Worm (Caenorhabditis elegans): Measurements from ENCODE around the gene mix-1.
A peak's percentile ranks its signal among the peaks of the same experiment; 100 is the strongest.

mix-1 gene

DNA sequence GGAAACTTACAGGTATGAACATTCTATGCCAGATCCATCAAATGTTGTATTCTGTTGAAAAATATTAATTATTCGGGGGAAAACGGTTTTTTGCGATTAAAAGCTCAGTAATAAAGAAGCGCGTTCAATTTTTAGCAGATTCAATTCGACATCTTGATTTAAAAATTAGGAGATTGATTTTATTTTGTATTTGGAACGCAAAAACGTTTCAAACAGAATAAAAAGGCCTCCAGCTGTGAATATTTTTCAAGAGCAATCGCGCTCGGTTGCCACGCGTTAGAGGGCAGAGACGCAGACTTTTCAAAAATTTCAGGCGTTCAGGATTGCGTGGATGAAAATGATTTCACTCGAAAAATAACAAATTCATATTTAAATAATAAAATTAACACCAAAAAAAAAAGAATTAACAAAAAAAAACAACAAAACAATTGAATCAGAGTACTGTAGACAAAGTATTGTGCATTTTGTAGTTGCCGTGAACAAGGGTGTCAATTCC lies 4.1 kb upstream of the mix-1 start, which contains the start of gene R06F6.8:
R06F6.8 (minus strand) TSS at position 51 of the 496 bp plus-strand sequence.
- TF ChIP-seq ces-1 (GFP tag; optimal IDR thresholded peaks at IDR 0.05) (peak; percentile 12), snpc-4 (tag; optimal IDR thresholded peaks at IDR 0.05) (no peak)

- TF ChIP-seq tbx-8 (GFP tag; optimal IDR thresholded peaks at IDR 0.05), result no peak
- no peak for TF ChIP-seq lin-13 (tag; optimal IDR thresholded peaks at IDR 0.05)
- TF ChIP-seq ceh-83 (GFP tag; optimal IDR thresholded peaks at IDR 0.05), result no peak
- TF ChIP-seq sem-2 (GFP tag; optimal IDR thresholded peaks at IDR 0.05), result no peak
- TF ChIP-seq ztf-11 (tag; optimal IDR thresholded peaks at IDR 0.05), result no peak
- no peak for TF ChIP-seq ceh-43 (GFP tag; optimal IDR thresholded peaks at IDR 0.05)
- TF ChIP-seq nhr-237 (tag; optimal IDR thresholded peaks at IDR 0.05), result no peak
- no peak for TF ChIP-seq ham-2 (GFP tag; optimal IDR thresholded peaks at IDR 0.05)
- no peak for TF ChIP-seq mab-5 (tag; optimal IDR thresholded peaks at IDR 0.05)
- TF ChIP-seq flh-1 (GFP tag; optimal IDR thresholded peaks at IDR 0.05), result no peak
- TF ChIP-seq elt-3 (tag; optimal IDR thresholded peaks at IDR 0.05), result no peak
- TF ChIP-seq sptf-1 (tag; optimal IDR thresholded peaks at IDR 0.05), result no peak
- no peak for TF ChIP-seq lin-32 (GFP tag; optimal IDR thresholded peaks at IDR 0.05)
- no peak for TF ChIP-seq zip-8 (tag; optimal IDR thresholded peaks at IDR 0.05)
- TF ChIP-seq cnd-1 (tag; optimal IDR thresholded peaks at IDR 0.05), result no peak
- TF ChIP-seq ceh-39 (tag; optimal IDR thresholded peaks at IDR 0.05), result no peak
- no peak for TF ChIP-seq pha-4 (tag; optimal IDR thresholded peaks at IDR 0.05)
- no peak for TF ChIP-seq lsy-2 (tag; optimal IDR thresholded peaks at IDR 0.05)
Measured at ce11 chrII:10820679-10821078, 3.4 kb upstream of the mix-1 start, which contains the start of gene ech-4. Gene ech-4, plus strand, starts transcription at chrII:10821031.

DNA sequence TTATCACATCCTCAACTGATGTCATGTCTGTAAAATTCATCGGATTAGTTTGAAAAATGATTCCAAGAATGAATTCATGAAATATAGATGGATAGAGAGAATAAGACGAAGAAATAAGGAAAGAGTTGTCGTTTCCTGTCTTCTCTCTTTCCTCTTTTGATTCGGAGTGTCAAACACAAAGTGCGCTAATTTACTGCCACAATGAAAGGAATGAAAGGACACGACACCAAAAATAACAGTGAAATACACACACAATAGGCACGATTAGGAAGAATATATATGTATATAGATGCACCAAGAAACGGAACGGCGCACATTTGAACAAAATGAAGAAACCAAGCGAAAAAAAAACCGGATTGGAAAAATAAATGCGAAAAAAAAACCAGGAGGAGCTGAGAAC lies 5.0 kb downstream of the mix-1 start, which contains the start of gene VM106R.1:
VM106R.1 (minus strand) TSS at position 101 of the 400 bp plus-strand sequence.
- TF ChIP-seq tbx-8 (GFP tag; optimal IDR thresholded peaks at IDR 0.05) (no peak), unc-62 (GFP tag; optimal IDR thresholded peaks at IDR 0.05) (no peak), ceh-83 (GFP tag; optimal IDR thresholded peaks at IDR 0.05) (no peak), unc-39 (tag; optimal IDR thresholded peaks at IDR 0.05) (no peak), sem-2 (GFP tag; optimal IDR thresholded peaks at IDR 0.05) (no peak), zip-8 (tag; optimal IDR thresholded peaks at IDR 0.05) (no peak), ces-1 (GFP tag; optimal IDR thresholded peaks at IDR 0.05) (no peak)

DNA sequence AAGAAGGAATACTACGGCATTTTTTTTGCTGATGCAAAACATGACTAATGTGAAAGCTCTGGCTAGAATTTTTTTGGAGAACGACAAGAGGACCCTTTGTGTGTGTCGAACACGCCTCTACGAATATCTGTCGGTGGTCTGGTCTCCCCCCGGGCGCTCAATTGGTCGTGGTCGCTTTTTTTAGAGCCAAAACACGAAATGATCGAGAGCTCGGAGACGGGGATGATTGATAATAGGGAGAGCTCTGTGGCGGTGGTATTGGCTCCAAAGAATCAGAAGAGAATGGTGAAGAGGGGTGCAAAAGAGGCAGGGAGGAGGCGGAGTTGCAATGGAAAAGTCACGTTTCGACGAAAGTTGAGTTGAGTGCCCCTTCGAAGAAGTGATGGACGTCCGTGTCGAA lies 5.5 kb downstream of the mix-1 start:
- TF ChIP-seq elt-1 (tag; optimal IDR thresholded peaks at IDR 0.05; ENCODE audit: borderline replicate concordance, insufficient read depth) (no peak), unc-39 (tag; optimal IDR thresholded peaks at IDR 0.05) (no peak), bed-3 (GFP tag; optimal IDR thresholded peaks at IDR 0.05) (no peak), M03D4.4 (tag; optimal IDR thresholded peaks at IDR 0.05) (no peak), mep-1 (tag; optimal IDR thresholded peaks at IDR 0.05) (no peak), ceh-43 (GFP tag; optimal IDR thresholded peaks at IDR 0.05) (no peak), flh-1 (GFP tag; optimal IDR thresholded peaks at IDR 0.05) (no peak)

DNA sequence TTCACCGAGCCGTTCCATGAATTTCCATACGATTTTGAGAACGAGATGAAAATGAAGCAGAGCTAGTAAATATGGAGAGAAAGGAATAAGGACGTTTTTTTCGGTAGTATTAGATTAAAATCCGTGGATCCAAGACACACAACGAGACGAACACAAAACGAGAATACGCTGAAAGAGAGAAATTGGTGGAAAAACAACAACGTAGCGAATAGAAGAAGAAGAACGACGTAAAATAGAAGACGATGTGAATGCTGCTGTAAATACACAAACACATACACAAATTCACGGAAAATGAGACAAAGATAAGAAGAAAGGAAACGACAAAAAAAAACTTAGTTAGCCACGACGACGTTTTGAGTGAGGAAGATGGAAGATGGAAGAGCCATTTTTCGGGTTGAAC lies 10.7 kb downstream of the mix-1 start:
- TF ChIP-seq drap-1 (GFP tag; optimal IDR thresholded peaks at IDR 0.05), result no peak

DNA sequence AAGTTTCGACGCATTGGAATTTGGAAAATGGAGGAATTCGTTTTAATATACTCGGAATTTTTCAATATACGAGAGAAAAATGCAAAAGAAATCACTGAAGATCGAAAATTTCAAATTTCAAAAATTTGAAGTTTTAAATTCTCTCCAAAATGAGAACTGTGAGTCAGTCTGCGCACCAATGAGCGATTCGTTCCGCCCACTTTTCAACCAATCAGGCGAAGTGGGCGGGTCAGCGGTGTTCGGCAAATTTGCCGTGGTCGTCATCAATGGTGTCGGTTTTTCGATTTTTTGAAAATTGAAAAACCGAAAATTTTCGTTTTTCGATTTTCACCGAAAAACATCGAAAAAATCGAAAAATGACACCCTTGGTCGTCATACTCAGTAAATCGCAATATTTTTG lies 14.5 kb downstream of the mix-1 start:
- no peak for TF ChIP-seq ceh-83 (GFP tag; optimal IDR thresholded peaks at IDR 0.05)
- TF ChIP-seq nhr-76 (tag; optimal IDR thresholded peaks at IDR 0.05), result no peak
- TF ChIP-seq flh-1 (GFP tag; optimal IDR thresholded peaks at IDR 0.05), result no peak
- no peak for TF ChIP-seq blmp-1 (tag; optimal IDR thresholded peaks at IDR 0.05)
- TF ChIP-seq cnd-1 (tag; optimal IDR thresholded peaks at IDR 0.05), result no peak
- TF ChIP-seq mep-1 (tag; optimal IDR thresholded peaks at IDR 0.05), result no peak
- TF ChIP-seq M03D4.4 (tag; optimal IDR thresholded peaks at IDR 0.05), result no peak
- TF ChIP-seq elt-1 (tag; optimal IDR thresholded peaks at IDR 0.05; ENCODE audit: borderline replicate concordance, insufficient read depth), result no peak
- TF ChIP-seq elt-3 (tag; optimal IDR thresholded peaks at IDR 0.05), result no peak
- TF ChIP-seq sptf-1 (tag; optimal IDR thresholded peaks at IDR 0.05), result no peak
- no peak for TF ChIP-seq nhr-2 (tag; optimal IDR thresholded peaks at IDR 0.05)
- no peak for TF ChIP-seq mab-5 (tag; optimal IDR thresholded peaks at IDR 0.05)
- no peak for TF ChIP-seq snpc-4 (tag; optimal IDR thresholded peaks at IDR 0.05)
